Fruit fly (Drosophila melanogaster): Measurements from ENCODE around the gene CG7299.

Gene CG7299

dm6 chr2L:10697992-10698391 is 13.8 kb upstream of the CG7299 start, which contains the start of gene CG7300:
TSS of gene CG7300 (minus strand) at chr2L:10698043.
- TF ChIP-seq ttk (optimal IDR thresholded peaks at IDR 0.05), result no peak
- no peak for TF ChIP-seq Myc (optimal IDR thresholded peaks at IDR 0.05)
- no peak for TF ChIP-seq psq (optimal IDR thresholded peaks at IDR 0.05)
- TF ChIP-seq Sin3A (optimal IDR thresholded peaks at IDR 0.05), result no peak

- TF ChIP-seq ttk (optimal IDR thresholded peaks at IDR 0.05) (no peak), insv (optimal IDR thresholded peaks at IDR 0.05) (no peak), h (optimal IDR thresholded peaks at IDR 0.05) (no peak), psq (optimal IDR thresholded peaks at IDR 0.05) (no peak), Myc (optimal IDR thresholded peaks at IDR 0.05) (no peak), Sin3A (optimal IDR thresholded peaks at IDR 0.05) (no peak)
Observed at dm6 chr2L:10694053-10694618, 9.9 kb upstream of the CG7299 start, which contains the start of gene CG17108. TSS of gene CG17108 (minus strand) at chr2L:10694103.

- TF ChIP-seq ttk (optimal IDR thresholded peaks at IDR 0.05) (no peak), insv (optimal IDR thresholded peaks at IDR 0.05) (no peak), Myc (optimal IDR thresholded peaks at IDR 0.05) (no peak)
Observed at dm6 chr2L:10693018-10693417, 8.8 kb upstream of the CG7299 start.

- TF ChIP-seq insv (optimal IDR thresholded peaks at IDR 0.05), result no peak
Observed at dm6 chr2L:10689221-10690034, 5.2 kb upstream of the CG7299 start, which contains the start of gene CG7294. TSS of gene CG7294 (minus strand) at chr2L:10689271.

- TF ChIP-seq Sin3A (optimal IDR thresholded peaks at IDR 0.05) (no peak), psq (optimal IDR thresholded peaks at IDR 0.05) (no peak), insv (optimal IDR thresholded peaks at IDR 0.05) (no peak), Myc (optimal IDR thresholded peaks at IDR 0.05) (no peak), h (optimal IDR thresholded peaks at IDR 0.05) (no peak), ttk (optimal IDR thresholded peaks at IDR 0.05) (no peak)
Observed at dm6 chr2L:10688764-10689163, 4.6 kb upstream of the CG7299 start.

- no peak for TF ChIP-seq h (optimal IDR thresholded peaks at IDR 0.05)
- TF ChIP-seq Sin3A (optimal IDR thresholded peaks at IDR 0.05), result no peak
- TF ChIP-seq Myc (optimal IDR thresholded peaks at IDR 0.05), result no peak
- no peak for TF ChIP-seq ttk (optimal IDR thresholded peaks at IDR 0.05)
- TF ChIP-seq insv (optimal IDR thresholded peaks at IDR 0.05), result no peak
Observed at dm6 chr2L:10687794-10688185, 3.6 kb upstream of the CG7299 start.

- TF ChIP-seq Myc (optimal IDR thresholded peaks at IDR 0.05) (no peak), insv (optimal IDR thresholded peaks at IDR 0.05) (no peak), psq (optimal IDR thresholded peaks at IDR 0.05) (no peak), Sin3A (optimal IDR thresholded peaks at IDR 0.05) (no peak), ttk (optimal IDR thresholded peaks at IDR 0.05) (no peak), h (optimal IDR thresholded peaks at IDR 0.05) (no peak)
Observed at dm6 chr2L:10687009-10687793, 3.0 kb upstream of the CG7299 start, which contains the start of gene CG7296. TSS of gene CG7296 (minus strand) at chr2L:10687066.

dm6 chr2L:10685666-10686065 is 1.5 kb upstream of the CG7299 start:
- no peak for TF ChIP-seq psq (optimal IDR thresholded peaks at IDR 0.05)

- TF ChIP-seq psq (optimal IDR thresholded peaks at IDR 0.05) (no peak), insv (optimal IDR thresholded peaks at IDR 0.05) (no peak), Sin3A (optimal IDR thresholded peaks at IDR 0.05) (no peak), Myc (optimal IDR thresholded peaks at IDR 0.05) (no peak), h (optimal IDR thresholded peaks at IDR 0.05) (no peak), ttk (optimal IDR thresholded peaks at IDR 0.05) (no peak)
Observed at dm6 chr2L:10682912-10683311, 1.3 kb downstream of the CG7299 start.

- TF ChIP-seq ttk (optimal IDR thresholded peaks at IDR 0.05) (no peak), Myc (optimal IDR thresholded peaks at IDR 0.05) (no peak), Sin3A (optimal IDR thresholded peaks at IDR 0.05) (no peak), insv (optimal IDR thresholded peaks at IDR 0.05) (no peak), psq (optimal IDR thresholded peaks at IDR 0.05) (no peak), h (optimal IDR thresholded peaks at IDR 0.05) (no peak)
Observed at dm6 chr2L:10682197-10682596, 2.0 kb downstream of the CG7299 start.

- TF ChIP-seq Sin3A (optimal IDR thresholded peaks at IDR 0.05), result no peak
- no peak for TF ChIP-seq psq (optimal IDR thresholded peaks at IDR 0.05)
- TF ChIP-seq ttk (optimal IDR thresholded peaks at IDR 0.05), result no peak
- no peak for TF ChIP-seq h (optimal IDR thresholded peaks at IDR 0.05)
- TF ChIP-seq insv (optimal IDR thresholded peaks at IDR 0.05), result no peak
- TF ChIP-seq Myc (optimal IDR thresholded peaks at IDR 0.05), result no peak
Observed at dm6 chr2L:10681602-10682001, 2.6 kb downstream of the CG7299 start, which contains the start of gene CG17107. TSS of gene CG17107 (plus strand) at chr2L:10681902.

- TF ChIP-seq insv (optimal IDR thresholded peaks at IDR 0.05), result no peak
- no peak for TF ChIP-seq h (optimal IDR thresholded peaks at IDR 0.05)
- TF ChIP-seq psq (optimal IDR thresholded peaks at IDR 0.05), result no peak
- no peak for TF ChIP-seq ttk (optimal IDR thresholded peaks at IDR 0.05)
- TF ChIP-seq Sin3A (optimal IDR thresholded peaks at IDR 0.05), result no peak
- TF ChIP-seq Myc (optimal IDR thresholded peaks at IDR 0.05), result no peak
Observed at dm6 chr2L:10680584-10681080, 3.6 kb downstream of the CG7299 start, which contains the start of gene CG17105. TSS of gene CG17105 (plus strand) at chr2L:10681030.
